Fruit fly (Drosophila melanogaster) whole organism, embryonic: ENCODE measurements around the gene eIF4E5.

Experiments used
- BtbVII ChIP-seq: fragments of 200-800 bp; sonication (Bioruptor generic); optimal IDR thresholded peaks from 3 replicates; lab custom pipeline; 2017; ENCODE audit warnings: missing biosample characterization, mild to moderate bottlenecking, missing genetic modification characterization
- Bteb2 ChIP-seq: fragments of 200-800 bp; sonication (Bioruptor generic); optimal IDR thresholded peaks from 2 replicates; lab custom pipeline; 2016; ENCODE audit warnings: missing biosample characterization, missing genetic modification characterization
- CG1024 ChIP-seq: fragments of 200-800 bp; sonication (Bioruptor generic); IDR thresholded peaks from 2 replicates; pipeline ENCODE4 v1.3.6; 2022; ENCODE audit warnings: missing biosample characterization, missing genetic modification characterization
- CG10543 ChIP-seq: fragments of 200-800 bp; sonication (Bioruptor generic); optimal IDR thresholded peaks from 3 replicates; lab custom pipeline; 2017; ENCODE audit warnings: missing biosample characterization, mild to moderate bottlenecking, missing genetic modification characterization, moderate library complexity
- CG11723 ChIP-seq: fragments of 200-800 bp; sonication (Bioruptor generic); optimal IDR thresholded peaks from 2 replicates; lab custom pipeline; 2017; ENCODE audit warnings: missing biosample characterization, mild to moderate bottlenecking, missing genetic modification characterization
- CG12659 ChIP-seq: fragments of 200-800 bp; sonication (Bioruptor generic); optimal IDR thresholded peaks from 3 replicates; lab custom pipeline; 2017; ENCODE audit warnings: mild to moderate bottlenecking, missing biosample characterization, missing genetic modification reagents, missing genetic modification characterization
- CG12769 ChIP-seq: fragments of 200-800 bp; sonication (Bioruptor generic); optimal IDR thresholded peaks from 2 replicates; lab custom pipeline; 2019; ENCODE audit warnings: missing biosample characterization, mild to moderate bottlenecking, missing genetic modification characterization, moderate library complexity
- CG13624 ChIP-seq: fragments of 200-800 bp; sonication (Bioruptor generic); optimal IDR thresholded peaks from 2 replicates; lab custom pipeline; 2016; ENCODE audit warnings: missing biosample characterization, missing genetic modification characterization
- CG14710 ChIP-seq: fragments of 200-800 bp; sonication (Bioruptor generic); optimal IDR thresholded peaks from 3 replicates; lab custom pipeline; 2019; ENCODE audit warnings: missing biosample characterization, mild to moderate bottlenecking, missing genetic modification characterization, moderate library complexity
- CG15011 ChIP-seq: fragments of 200-800 bp; sonication (Bioruptor generic); optimal IDR thresholded peaks from 3 replicates; lab custom pipeline; 2018; ENCODE audit warnings: missing biosample characterization, mild to moderate bottlenecking, missing genetic modification characterization
- CG1529 ChIP-seq: fragments of 200-800 bp; sonication (Bioruptor generic); optimal IDR thresholded peaks from 3 replicates; lab custom pipeline; 2018; ENCODE audit warnings: missing biosample characterization, missing genetic modification characterization
- CG15601 ChIP-seq: fragments of 200-800 bp; sonication (Bioruptor generic); optimal IDR thresholded peaks from 3 replicates; lab custom pipeline; 2019; ENCODE audit warnings: missing biosample characterization, mild to moderate bottlenecking, missing genetic modification characterization, moderate library complexity
- CG15696 ChIP-seq: fragments of 200-800 bp; sonication (Bioruptor generic); optimal IDR thresholded peaks from 2 replicates; lab custom pipeline; 2019; ENCODE audit warnings: missing biosample characterization, mild to moderate bottlenecking, missing genetic modification characterization, moderate library complexity
- CG17359 ChIP-seq: fragments of 200-800 bp; sonication (Bioruptor generic); optimal IDR thresholded peaks from 3 replicates; lab custom pipeline; 2018; ENCODE audit warnings: missing biosample characterization, mild to moderate bottlenecking, missing genetic modification characterization, moderate library complexity
- CG18011 ChIP-seq: fragments of 200-800 bp; sonication (Bioruptor generic); optimal IDR thresholded peaks from 2 replicates; lab custom pipeline; 2017; ENCODE audit warnings: missing biosample characterization, missing genetic modification characterization, mild to moderate bottlenecking, moderate library complexity, missing genotype
- CG2116 ChIP-seq: fragments of 200-800 bp; sonication (Bioruptor generic); optimal IDR thresholded peaks from 3 replicates; lab custom pipeline; 2018; ENCODE audit warnings: missing biosample characterization, mild to moderate bottlenecking, missing genetic modification characterization
- CG2199 ChIP-seq: fragments of 200-800 bp; sonication (Bioruptor generic); IDR thresholded peaks from 3 replicates; pipeline ENCODE4 v1.3.6; 2022; ENCODE audit warnings: missing biosample characterization, missing genetic modification characterization
- CG5245 ChIP-seq: fragments of 200-800 bp; sonication (Bioruptor generic); optimal IDR thresholded peaks from 3 replicates; lab custom pipeline; 2016; ENCODE audit warnings: missing biosample characterization, missing genetic modification characterization
- CG8281 ChIP-seq: fragments of 200-800 bp; sonication (Bioruptor generic); optimal IDR thresholded peaks from 2 replicates; lab custom pipeline; 2018; ENCODE audit warnings: missing biosample characterization, mild to moderate bottlenecking, missing genetic modification characterization, moderate library complexity
- CG8290 ChIP-seq, 3 experiments: fragments of 200-800 bp; sonication (Bioruptor generic); optimal IDR thresholded peaks; 2 replicates each; lab custom pipeline; 2016 to 2019; ENCODE audit warnings: missing biosample characterization in 3 of 3, missing genetic modification characterization in 3 of 3, mild to moderate bottlenecking in 2 of 3, moderate library complexity in 1 of 3
- CG8388 ChIP-seq: fragments of 200-800 bp; sonication (Bioruptor generic); optimal IDR thresholded peaks from 2 replicates; lab custom pipeline; 2019; ENCODE audit warnings: missing biosample characterization, mild to moderate bottlenecking, missing genetic modification characterization, moderate library complexity
- CG9215 ChIP-seq: fragments of 200-800 bp; sonication (Bioruptor generic); IDR thresholded peaks from 2 replicates; pipeline ENCODE4 v1.3.6; 2022; ENCODE audit warnings: missing biosample characterization, missing genetic modification characterization
- CG9437 ChIP-seq: fragments of 200-800 bp; sonication (Bioruptor generic); optimal IDR thresholded peaks from 2 replicates; lab custom pipeline; 2018; ENCODE audit warnings: missing biosample characterization, mild to moderate bottlenecking, missing genetic modification characterization
- D19B ChIP-seq: fragments of 200-800 bp; sonication (Bioruptor generic); optimal IDR thresholded peaks from 2 replicates; lab custom pipeline; 2017; ENCODE audit warnings: missing biosample characterization, mild to moderate bottlenecking, missing genetic modification characterization
- Eip74EF ChIP-seq, 2 experiments: fragments of 200-800 bp in 1 of 2; fragments of >200 bp in 1 of 2; sonication (Bioruptor generic) in 1 of 2; optimal IDR thresholded peaks; 2 replicates each; lab custom pipeline; 2017 to 2019; ENCODE audit warnings: missing biosample characterization in 2 of 2, missing genetic modification characterization in 2 of 2, mild to moderate bottlenecking in 1 of 2, moderate library complexity in 1 of 2
- Fer1 ChIP-seq: fragments of 200-800 bp; sonication (Bioruptor generic); optimal IDR thresholded peaks from 2 replicates; lab custom pipeline; 2017; ENCODE audit warnings: missing biosample characterization, mild to moderate bottlenecking, missing genetic modification characterization
- Gug ChIP-seq: fragments of 200-800 bp; sonication (Bioruptor generic); IDR thresholded peaks from 4 replicates; pipeline ENCODE4 v1.3.6; 2022; ENCODE audit warnings: missing biosample characterization, missing genetic modification characterization
- HmgZ ChIP-seq: fragments of 200-800 bp; sonication (Bioruptor generic); optimal IDR thresholded peaks from 2 replicates; lab custom pipeline; 2018; ENCODE audit warnings: missing biosample characterization, mild to moderate bottlenecking, missing genetic modification characterization
- Hr3 ChIP-seq: fragments of 200-800 bp; sonication (Bioruptor generic); optimal IDR thresholded peaks from 3 replicates; lab custom pipeline; 2016; ENCODE audit warnings: missing biosample characterization, missing genetic modification characterization
- NK7.1 ChIP-seq: fragments of 200-800 bp; sonication (Bioruptor generic); optimal IDR thresholded peaks from 3 replicates; lab custom pipeline; 2016; ENCODE audit warnings: missing biosample characterization, missing genetic modification characterization
- NfI ChIP-seq: fragments of 200-800 bp; sonication (Bioruptor generic); optimal IDR thresholded peaks from 3 replicates; lab custom pipeline; 2018; ENCODE audit warnings: missing biosample characterization, mild to moderate bottlenecking, missing genetic modification characterization, moderate library complexity
- Pdp1 ChIP-seq, 2 experiments: fragments of 200-800 bp; sonication (Bioruptor generic); optimal IDR thresholded peaks; 3 replicates each; lab custom pipeline; 2016; ENCODE audit warnings: missing biosample characterization in 2 of 2, missing genetic modification characterization in 2 of 2, mild to moderate bottlenecking in 1 of 2, moderate library complexity in 1 of 2
- Scr ChIP-seq: fragments of 200-800 bp; sonication (Bioruptor generic); IDR thresholded peaks from 2 replicates; pipeline ENCODE4 v1.3.6; 2022; ENCODE audit warnings: missing biosample characterization, missing genetic modification characterization; ENCODE audit not compliant: partially characterized antibody
- Six4 ChIP-seq: fragments of 200-800 bp; sonication (Bioruptor generic); optimal IDR thresholded peaks from 2 replicates; lab custom pipeline; 2016; ENCODE audit warnings: missing biosample characterization, missing genetic modification characterization
- danr ChIP-seq: fragments of 200-800 bp; sonication (Bioruptor generic); IDR thresholded peaks from 2 replicates; pipeline ENCODE4 v1.3.6; 2022; ENCODE audit warnings: missing biosample characterization, missing genetic modification characterization
- dysf ChIP-seq: fragments of 200-800 bp; sonication (Bioruptor generic); IDR thresholded peaks from 3 replicates; pipeline ENCODE4 v1.3.6; 2022; ENCODE audit warnings: missing biosample characterization, missing genetic modification characterization
- ewg ChIP-seq: fragments of 200-800 bp; sonication (Bioruptor generic); optimal IDR thresholded peaks from 3 replicates; lab custom pipeline; 2017; ENCODE audit warnings: mild to moderate bottlenecking, missing biosample characterization, missing genetic modification reagents, missing genetic modification characterization
- gcm2 ChIP-seq: fragments of 200-800 bp; sonication (Bioruptor generic); optimal IDR thresholded peaks from 2 replicates; lab custom pipeline; 2016; ENCODE audit warnings: missing biosample characterization, missing genetic modification characterization
- lola ChIP-seq, 3 experiments: fragments of >200 bp in 2 of 3; fragments of 200-800 bp in 1 of 3; sonication (Bioruptor generic) in 1 of 3; optimal IDR thresholded peaks; 2 replicates each; lab custom pipeline; 2017 to 2019; ENCODE audit warnings: missing biosample characterization in 3 of 3, missing genetic modification characterization in 3 of 3, mild to moderate bottlenecking in 1 of 3, moderate library complexity in 1 of 3
- odd ChIP-seq: fragments of 200-800 bp; sonication (Bioruptor generic); optimal IDR thresholded peaks from 2 replicates; lab custom pipeline; 2017; ENCODE audit warnings: missing biosample characterization, mild to moderate bottlenecking, missing genetic modification characterization
- row ChIP-seq: fragments of 200-800 bp; sonication (Bioruptor generic); IDR thresholded peaks from 3 replicates; pipeline ENCODE4 v1.3.6; 2022; ENCODE audit warnings: missing biosample characterization, missing genetic modification characterization
- slbo ChIP-seq: fragments of 200-800 bp; sonication (Bioruptor generic); IDR thresholded peaks from 2 replicates; pipeline ENCODE4 v1.3.6; 2022; ENCODE audit warnings: missing biosample characterization, missing genetic modification characterization
- tgo ChIP-seq: fragments of 200-800 bp; sonication (Bioruptor generic); IDR thresholded peaks from 3 replicates; pipeline ENCODE4 v1.3.6; 2022; ENCODE audit warnings: missing biosample characterization, missing genetic modification characterization
- tll ChIP-seq, 2 experiments: fragments of 200-800 bp in 1 of 2; fragments of >200 bp in 1 of 2; sonication (Bioruptor generic) in 1 of 2; optimal IDR thresholded peaks; 2 replicates each; lab custom pipeline; 2017 to 2019; ENCODE audit warnings: missing biosample characterization in 2 of 2, missing genetic modification characterization in 2 of 2, mild to moderate bottlenecking in 1 of 2, moderate library complexity in 1 of 2
- tna ChIP-seq: fragments of 200-800 bp; sonication (Bioruptor generic); IDR thresholded peaks from 2 replicates; pipeline ENCODE4 v1.3.6; 2022; ENCODE audit warnings: missing biosample characterization, missing genetic modification characterization; ENCODE audit not compliant: partially characterized antibody
- ttk ChIP-seq: fragments of 200-800 bp; sonication (Bioruptor generic); IDR thresholded peaks from 2 replicates; pipeline ENCODE4 v2.1.2; 2022; ENCODE audit warnings: missing biosample characterization, missing genetic modification characterization
- z ChIP-seq: fragments of 200-800 bp; sonication (Bioruptor generic); IDR thresholded peaks from 3 replicates; pipeline ENCODE4 v1.3.6; 2022; ENCODE audit warnings: missing biosample characterization, missing genetic modification characterization

eIF4E5 gene

DNA sequence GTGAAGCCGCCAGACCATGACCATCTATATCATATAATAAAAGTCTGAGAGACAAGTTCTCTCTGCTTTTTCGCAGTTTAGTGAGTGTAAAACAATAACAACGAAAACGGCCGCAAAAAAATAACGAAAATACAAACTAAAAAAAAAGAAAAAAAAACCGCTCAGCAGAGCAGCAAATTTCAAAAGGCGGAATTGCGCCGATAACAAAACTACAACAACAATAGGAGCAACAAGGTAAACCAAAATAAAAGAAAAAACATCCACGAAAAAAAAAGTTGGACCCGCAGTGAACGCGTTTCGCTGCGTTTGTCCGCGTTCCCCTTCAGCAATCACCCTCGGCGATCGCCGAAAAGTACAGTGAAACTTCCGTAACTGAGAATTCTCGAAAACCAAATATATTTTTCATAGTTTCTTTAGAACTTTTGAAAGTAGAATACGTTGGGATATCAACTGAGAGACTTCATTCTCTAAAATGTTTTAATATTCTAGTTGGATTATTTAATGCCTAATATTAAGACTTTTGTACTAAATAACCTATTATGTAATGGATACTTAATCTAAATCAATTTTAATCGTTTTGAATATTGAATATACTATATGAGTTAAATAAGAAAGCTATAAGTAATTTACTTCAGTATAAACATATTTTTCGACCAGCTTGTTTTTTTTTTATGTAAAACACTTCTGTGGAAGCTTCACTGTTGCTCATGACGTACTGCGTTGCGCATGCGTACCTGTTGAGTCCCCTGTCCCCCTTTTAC lies 18.9 kb upstream of the eIF4E5 start (continued):
- peak; percentile 59 for TF ChIP-seq BtbVII (GFP tag; lab: Kevin White, UChicago)
- peak; percentile 55 for TF ChIP-seq odd (GFP tag; lab: Kevin White, UChicago)
- no peak for TF ChIP-seq D19B (GFP tag; lab: Kevin White, UChicago)
- no peak for TF ChIP-seq CG2116 (GFP tag; lab: Kevin White, UChicago)
- no peak for TF ChIP-seq HmgZ (tag; lab: Kevin White, UChicago)
- peak; percentile 49 for TF ChIP-seq CG17359 (tag; lab: Kevin White, UChicago)
- TF ChIP-seq CG11723 (GFP tag; lab: Kevin White, UChicago) = peak; percentile 35
- no peak for TF ChIP-seq CG18011
- peak; percentile 5 for TF ChIP-seq CG5245 (GFP tag; lab: Kevin White, UChicago)
- TF ChIP-seq NfI (GFP tag; lab: Kevin White, UChicago) = peak; percentile 18
- no peak for TF ChIP-seq Bteb2 (GFP tag; lab: Kevin White, UChicago)
- peak; percentile 34 for TF ChIP-seq CG9215
- no peak for TF ChIP-seq Scr
- peak in 1 of 2 experiments; percentile 22 for TF ChIP-seq Eip74EF (GFP tag; optimal IDR thresholded peaks at IDR 0.05; lab: Kevin White, UChicago)
- TF ChIP-seq CG13624 = no peak
- TF ChIP-seq CG15011 (GFP tag; lab: Kevin White, UChicago) = peak; percentile 12
- peak; percentile 62 for TF ChIP-seq Six4 (GFP tag; lab: Kevin White, UChicago)
- peak; percentile 47 for TF ChIP-seq CG9437 (GFP tag; lab: Kevin White, UChicago)
- TF ChIP-seq slbo (GFP tag; lab: Robert Waterston, UW) = peak; percentile 55
- TF ChIP-seq ttk (GFP tag; lab: Robert Waterston, UW) = no peak
- TF ChIP-seq Fer1 (GFP tag; lab: Kevin White, UChicago) = peak; percentile 39
- peak; percentile 48 for TF ChIP-seq CG12659
- TF ChIP-seq Gug (GFP tag; lab: Robert Waterston, UW) = no peak
- peak in 1 of 3 experiments; percentile 75 for TF ChIP-seq lola (GFP tag; optimal IDR thresholded peaks at IDR 0.05; lab: Kevin White, UChicago)
- no peak for TF ChIP-seq danr
- 0 out of 3 replicates have a peak, but pooled peaks have one; percentile 61 for TF ChIP-seq CG2199
- TF ChIP-seq CG1024 (GFP tag; lab: Robert Waterston, UW) = 0 out of 2 replicates have a peak, but pooled peaks have one; percentile 16
- no peak for TF ChIP-seq CG12769 (tag; lab: Kevin White, UChicago)
- peak; percentile 43 for TF ChIP-seq CG8388
- TF ChIP-seq row (GFP tag; lab: Robert Waterston, UW) = peak; percentile 71
- peak; percentile 5 for TF ChIP-seq CG8290 (GFP tag; optimal IDR thresholded peaks at IDR 0.05; lab: Kevin White, UChicago)
- TF ChIP-seq CG8290 (tag; optimal IDR thresholded peaks at IDR 0.05; lab: Kevin White, UChicago) = no peak
- TF ChIP-seq z (GFP tag; lab: Robert Waterston, UW) = no peak
- TF ChIP-seq ewg (GFP tag; lab: Kevin White, UChicago) = peak; percentile 48
- TF ChIP-seq dysf (GFP tag; lab: Robert Waterston, UW) = peak; percentile 48; the same call in 1 of the 3 replicates
- peak; percentile 6 to 80 for TF ChIP-seq Pdp1 (GFP tag; optimal IDR thresholded peaks at IDR 0.05; lab: Kevin White, UChicago)
- TF ChIP-seq NK7.1 = no peak
- no peak for TF ChIP-seq gcm2 (GFP tag; lab: Kevin White, UChicago)
- peak; percentile 11 for TF ChIP-seq CG8281 (tag; lab: Kevin White, UChicago)
- peak; percentile 47 for TF ChIP-seq tgo (GFP tag; lab: Robert Waterston, UW)
- peak; percentile 61 for TF ChIP-seq CG15696
- peak; percentile 48 for TF ChIP-seq CG15601
- TF ChIP-seq Hr3 (GFP tag; lab: Kevin White, UChicago) = peak; percentile 47
- TF ChIP-seq CG10543 = peak; percentile 48
- TF ChIP-seq CG1529 (GFP tag; lab: Kevin White, UChicago) = peak; percentile 2
- no peak for TF ChIP-seq tna
- peak; percentile 72 for TF ChIP-seq CG14710 (tag; lab: Kevin White, UChicago)
- no peak for TF ChIP-seq tll (GFP tag; optimal IDR thresholded peaks at IDR 0.05; lab: Kevin White, UChicago)
